Fruit fly (Drosophila melanogaster) whole organism, embryonic: ENCODE results near the gene CG2021.

Experiments used
- CG10267 ChIP-seq: fragments of 200-800 bp; sonication (Bioruptor generic); optimal IDR thresholded peaks from 2 replicates; lab custom pipeline; 2018; ENCODE audit warnings: missing biosample characterization, mild to moderate bottlenecking, missing genetic modification characterization, moderate library complexity
- HLH4C ChIP-seq: fragments of 200-800 bp; sonication (Bioruptor generic); IDR thresholded peaks from 3 replicates; pipeline ENCODE4 v1.3.6; 2022; ENCODE audit warnings: missing biosample characterization, missing genetic modification characterization; ENCODE audit not compliant: partially characterized antibody
- jigr1 ChIP-seq: fragments of 200-800 bp; sonication (Bioruptor generic); IDR thresholded peaks from 3 replicates; pipeline ENCODE4 v1.3.6; 2022; ENCODE audit warnings: missing biosample characterization, missing genetic modification characterization
- wdn ChIP-seq: fragments of 200-800 bp; sonication (Bioruptor generic); IDR thresholded peaks from 2 replicates; pipeline ENCODE4 v1.3.6; 2022; ENCODE audit warnings: missing biosample characterization, missing genetic modification characterization

- no peak for TF ChIP-seq HLH4C (GFP tag; lab: Robert Waterston, UW)
- no peak for TF ChIP-seq jigr1
- no peak for TF ChIP-seq wdn (GFP tag; lab: Robert Waterston, UW)
- no peak for TF ChIP-seq CG10267
Observed at dm6 chr3L:1727431-1727830, 49.8 kb downstream of the CG2021 start.
